Worm (Caenorhabditis elegans) whole organism, L3 larva: ENCODE measurements around the gene Y39B6A.9.

Experiments used
- aly-2 ChIP-seq: fragments of 150-350 bp; optimal IDR thresholded peaks from 2 replicates; lab custom pipeline; 2014; ENCODE audit warnings: missing biosample characterization, missing genetic modification characterization
- ama-1 ChIP-seq: fragments of 150-350 bp; optimal IDR thresholded peaks from 2 replicates; lab custom pipeline; 2018
- ceh-82 ChIP-seq: fragments of 150-350 bp; optimal IDR thresholded peaks from 2 replicates; lab custom pipeline; 2014; ENCODE audit warnings: missing biosample characterization, missing genetic modification characterization
- ceh-9 ChIP-seq: sonication (generic microtip); optimal IDR thresholded peaks from 2 replicates; lab custom pipeline; 2018; ENCODE audit warnings: missing biosample characterization, missing genetic modification characterization
- egl-27 ChIP-seq: sonication (generic microtip); optimal IDR thresholded peaks from 4 replicates; lab custom pipeline; 2017; ENCODE audit warnings: missing biosample characterization, missing genetic modification reagents, missing genetic modification characterization
- elt-3 ChIP-seq, 3 experiments: fragments of 150-350 bp in 1 of 3; sonication (generic microtip) in 2 of 3; optimal IDR thresholded peaks; 2 replicates in 2 of 3; 4 replicates in 1 of 3; lab custom pipeline; 2014 to 2017; ENCODE audit warnings: missing biosample characterization in 3 of 3, missing genetic modification characterization in 3 of 3
- fkh-10 ChIP-seq: sonication (generic microtip); optimal IDR thresholded peaks from 2 replicates; lab custom pipeline; 2017; ENCODE audit warnings: missing biosample characterization, missing genetic modification reagents, missing genetic modification characterization
- fos-1 ChIP-seq: fragments of 150-350 bp; optimal IDR thresholded peaks from 2 replicates; lab custom pipeline; 2014; ENCODE audit warnings: missing biosample characterization, missing genetic modification characterization
- lin-15B ChIP-seq: fragments of 150-350 bp; optimal IDR thresholded peaks from 2 replicates; lab custom pipeline; 2014; ENCODE audit warnings: missing biosample characterization, missing genetic modification characterization
- nhr-12 ChIP-seq: fragments of 150-350 bp; optimal IDR thresholded peaks from 2 replicates; lab custom pipeline; 2014; ENCODE audit warnings: missing biosample characterization, missing genetic modification characterization
- nhr-23 ChIP-seq: fragments of 150-350 bp; optimal IDR thresholded peaks from 2 replicates; lab custom pipeline; 2014; ENCODE audit warnings: missing biosample characterization, missing genetic modification reagents, missing genetic modification characterization
- nhr-67 ChIP-seq: fragments of 150-350 bp; optimal IDR thresholded peaks from 2 replicates; lab custom pipeline; 2014; ENCODE audit warnings: missing biosample characterization, missing genetic modification characterization
- pha-4 ChIP-seq: fragments of 150-350 bp; optimal IDR thresholded peaks from 2 replicates; lab custom pipeline; 2014; ENCODE audit warnings: missing biosample characterization, missing genetic modification reagents, missing genetic modification characterization

DNA sequence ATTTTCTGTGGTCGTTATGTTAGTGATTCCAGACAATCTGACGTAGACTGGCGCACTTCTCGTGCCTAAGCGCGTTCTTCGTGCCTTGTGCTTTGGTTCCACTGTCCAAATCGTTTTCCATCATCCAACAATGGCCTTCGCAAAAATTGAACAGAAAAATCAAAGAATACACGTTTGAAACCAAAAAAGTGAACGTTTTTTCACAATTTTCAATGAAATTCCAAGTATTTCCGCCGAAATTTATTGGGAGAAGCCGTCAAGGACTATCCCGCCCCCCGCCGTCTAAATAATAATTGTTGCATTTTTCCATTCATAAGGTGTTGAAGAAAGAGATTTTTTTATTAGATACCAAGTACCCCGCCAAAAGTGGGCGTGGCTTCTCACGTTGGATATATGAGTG, 4.2 kb downstream of the Y39B6A.9 start, which contains the start of gene cpg-23:
- TF ChIP-seq ceh-82 (no peak), nhr-12 (tag; lab: Kevin White, UChicago) (no peak), fos-1 (no peak), aly-2 (tag; lab: Kevin White, UChicago) (no peak), lin-15B (tag; lab: Kevin White, UChicago) (no peak), nhr-23 (tag; lab: Kevin White, UChicago) (no peak), nhr-67 (tag; lab: Kevin White, UChicago) (no peak), ceh-9 (tag; lab: Kevin White, UChicago) (no peak), elt-3 (tag; optimal IDR thresholded peaks at IDR 0.05; lab: Kevin White, UChicago) (no peak), pha-4 (tag; lab: Kevin White, UChicago) (no peak), egl-27 (tag; lab: Kevin White, UChicago) (no peak), ama-1 (lab: Kevin White, UChicago) (no peak), fkh-10 (GFP tag; lab: Kevin White, UChicago) (no peak)
